Worm (Caenorhabditis elegans): Measurements from ENCODE around the gene F35F10.7.

DNA sequence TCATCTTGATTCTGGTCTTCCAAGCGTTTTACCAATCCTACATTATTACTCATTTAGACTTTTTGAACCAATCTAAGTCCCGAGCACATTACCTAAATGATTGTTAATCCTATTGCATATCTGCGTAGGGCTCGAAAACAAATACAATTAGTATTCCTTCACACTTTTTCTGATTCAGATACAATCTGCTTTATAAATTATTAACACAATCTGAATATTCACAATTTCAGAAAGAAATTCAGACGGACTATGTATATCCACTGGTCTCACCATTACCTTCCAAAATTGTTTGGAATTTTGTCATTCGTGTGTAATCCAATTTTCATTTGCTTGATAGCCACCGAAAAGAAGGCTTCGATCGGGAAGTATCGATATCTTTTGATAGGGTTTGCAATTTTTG is 46.1 kb downstream of the F35F10.7 start, which contains the start of gene srj-11:
- TF ChIP-seq ces-1 (GFP tag; optimal IDR thresholded peaks at IDR 0.05) = no peak
- no peak for TF ChIP-seq egl-13 (tag; optimal IDR thresholded peaks at IDR 0.05)
- no peak for TF ChIP-seq lin-13 (GFP tag; optimal IDR thresholded peaks at IDR 0.05)
- TF ChIP-seq unc-130 (tag; optimal IDR thresholded peaks at IDR 0.05) = no peak

Measured in whole organism, L1 larva.